Fruit fly (Drosophila melanogaster) whole organism, wandering third instar larva: ENCODE measurements around the gene CG4955.

Source experiments
- Abd-B ChIP-seq: fragments of >200 bp; optimal IDR thresholded peaks from 2 replicates; lab custom pipeline; 2017; ENCODE audit warnings: missing biosample characterization, missing genetic modification characterization
- CG32264 ChIP-seq: fragments of 200-800 bp; sonication (Bioruptor generic); optimal IDR thresholded peaks from 2 replicates; lab custom pipeline; 2016; ENCODE audit warnings: missing biosample characterization, missing genetic modification characterization
- CG9705 ChIP-seq: fragments of 200-800 bp; sonication (Bioruptor generic); optimal IDR thresholded peaks from 2 replicates; lab custom pipeline; 2018; ENCODE audit warnings: missing biosample characterization, mild to moderate bottlenecking, missing genetic modification characterization
- CrebA ChIP-seq: fragments of 200-800 bp; sonication (Bioruptor generic); optimal IDR thresholded peaks from 2 replicates; lab custom pipeline; 2016; ENCODE audit warnings: missing biosample characterization, mild to moderate bottlenecking, missing genetic modification characterization, borderline replicate concordance
- Dfd ChIP-seq: fragments of >200 bp; optimal IDR thresholded peaks from 2 replicates; lab custom pipeline; 2017; ENCODE audit warnings: missing biosample characterization, missing genetic modification characterization
- Dif ChIP-seq: fragments of 200-275, 200-300 bp; sonication (Bioruptor generic); optimal IDR thresholded peaks from 2 replicates; lab custom pipeline; 2018; ENCODE audit warnings: missing biosample characterization, missing genetic modification characterization; ENCODE audit not compliant: partially characterized antibody
- GATAd ChIP-seq: sonication (Bioruptor generic); optimal IDR thresholded peaks from 2 replicates; lab custom pipeline; 2016; ENCODE audit warnings: missing biosample characterization, missing genetic modification characterization
- HLH106 ChIP-seq: fragments of 200-800 bp; optimal IDR thresholded peaks from 3 replicates; lab custom pipeline; 2019; ENCODE audit warnings: missing biosample characterization, mild to moderate bottlenecking, missing genetic modification characterization, moderate library complexity
- Hnf4 ChIP-seq: fragments of 200-800 bp; sonication (Bioruptor generic); optimal IDR thresholded peaks from 2 replicates; lab custom pipeline; 2016; ENCODE audit warnings: missing biosample characterization, mild to moderate bottlenecking, missing genetic modification characterization
- Hr78 ChIP-seq: fragments of >200 bp; optimal IDR thresholded peaks from 2 replicates; lab custom pipeline; 2017; ENCODE audit warnings: missing biosample characterization, missing genetic modification characterization
- Hr83 ChIP-seq: fragments of 200-300 bp; sonication (Bioruptor generic); optimal IDR thresholded peaks from 2 replicates; lab custom pipeline; 2016; ENCODE audit warnings: missing biosample characterization, mild to moderate bottlenecking, missing genetic modification characterization, moderate library complexity; ENCODE audit not compliant: poor library complexity, severe bottlenecking
- Jra ChIP-seq: sonication (Bioruptor generic); optimal IDR thresholded peaks from 2 replicates; lab custom pipeline; 2016; ENCODE audit warnings: missing biosample characterization, missing genetic modification characterization
- Mio ChIP-seq: sonication (Bioruptor generic); optimal IDR thresholded peaks from 2 replicates; lab custom pipeline; 2016; ENCODE audit warnings: missing biosample characterization, missing genetic modification characterization
- Myc ChIP-seq: fragments of >200 bp; optimal IDR thresholded peaks from 2 replicates; lab custom pipeline; 2017
- N ChIP-seq: fragments of >200 bp; optimal IDR thresholded peaks from 2 replicates; lab custom pipeline; 2018; ENCODE audit warnings: missing biosample characterization, missing external identifiers, missing genetic modification characterization
- OdsH ChIP-seq: fragments of 200-800 bp; sonication (Bioruptor generic); optimal IDR thresholded peaks from 2 replicates; lab custom pipeline; 2016; ENCODE audit warnings: missing biosample characterization, mild to moderate bottlenecking, missing genetic modification characterization
- Rel ChIP-seq, 2 experiments: fragments of 200-800 bp; sonication (Bioruptor generic) in 1 of 2; optimal IDR thresholded peaks; 2 replicates in 1 of 2; 3 replicates in 1 of 2; lab custom pipeline; 2016 to 2019; ENCODE audit warnings: mild to moderate bottlenecking in 2 of 2, missing biosample characterization in 2 of 2, missing genetic modification characterization in 2 of 2, moderate library complexity in 1 of 2
- Sp1 ChIP-seq: fragments of 200-800 bp; sonication (Bioruptor generic); optimal IDR thresholded peaks from 3 replicates; lab custom pipeline; 2019; ENCODE audit warnings: missing biosample characterization, mild to moderate bottlenecking, missing genetic modification characterization, moderate library complexity
- Vsx2 ChIP-seq: fragments of 200-300, 225-300 bp; sonication (Bioruptor generic); optimal IDR thresholded peaks from 2 replicates; lab custom pipeline; 2018; ENCODE audit warnings: missing biosample characterization, missing genetic modification characterization; ENCODE audit not compliant: partially characterized antibody
- br ChIP-seq: fragments of 200-800 bp; sonication (Bioruptor generic); optimal IDR thresholded peaks from 2 replicates; lab custom pipeline; 2016; ENCODE audit warnings: missing biosample characterization, missing genetic modification characterization
- brk ChIP-seq: fragments of 200-800 bp; sonication (Bioruptor generic); optimal IDR thresholded peaks from 2 replicates; lab custom pipeline; 2016; ENCODE audit warnings: missing biosample characterization, mild to moderate bottlenecking, missing genetic modification characterization
- dl ChIP-seq, 2 experiments: fragments of 175-275, 200-275 bp in 1 of 2; fragments of 200-275 bp in 1 of 2; sonication (Bioruptor generic); optimal IDR thresholded peaks; lab custom pipeline; 2018; ENCODE audit warnings: mild to moderate bottlenecking in 2 of 2, missing biosample characterization in 2 of 2, missing genetic modification characterization in 2 of 2, moderate library complexity in 2 of 2; ENCODE audit not compliant: partially characterized antibody in 2 of 2, insufficient read depth in 1 of 2
- dmrt93B ChIP-seq: fragments of 200-800 bp; sonication (Bioruptor generic); optimal IDR thresholded peaks from 2 replicates; lab custom pipeline; 2018; ENCODE audit warnings: missing biosample characterization, mild to moderate bottlenecking, missing genetic modification characterization
- dsf ChIP-seq: sonication (Bioruptor generic); optimal IDR thresholded peaks from 2 replicates; lab custom pipeline; 2016; ENCODE audit warnings: missing biosample characterization, missing genetic modification characterization, borderline replicate concordance
- ey ChIP-seq: fragments of 200-800 bp; sonication (Bioruptor generic); optimal IDR thresholded peaks from 2 replicates; lab custom pipeline; 2016; ENCODE audit warnings: missing biosample characterization, missing genetic modification characterization
- foxo ChIP-seq, 2 experiments: fragments of 200-800 bp; sonication (Bioruptor generic); optimal IDR thresholded peaks; 2 replicates in 1 of 2; 3 replicates in 1 of 2; lab custom pipeline; 2016 to 2017; ENCODE audit warnings: missing biosample characterization in 2 of 2, missing genetic modification characterization in 2 of 2
- fru ChIP-seq: fragments of 200-800 bp; sonication (Bioruptor generic); optimal IDR thresholded peaks from 3 replicates; lab custom pipeline; 2016; ENCODE audit warnings: missing biosample characterization, mild to moderate bottlenecking, missing genetic modification characterization
- h ChIP-seq: fragments of 200-800 bp; sonication (Bioruptor generic); optimal IDR thresholded peaks from 3 replicates; lab custom pipeline; 2016; ENCODE audit warnings: missing biosample characterization, mild to moderate bottlenecking, missing genetic modification characterization
- jim ChIP-seq: fragments of 175-275, 200-325 bp; sonication (Bioruptor generic); optimal IDR thresholded peaks from 2 replicates; lab custom pipeline; 2016; ENCODE audit warnings: missing biosample characterization, mild to moderate bottlenecking, missing genetic modification characterization
- lola ChIP-seq: fragments of >200 bp; optimal IDR thresholded peaks from 2 replicates; lab custom pipeline; 2017; ENCODE audit warnings: missing biosample characterization, missing genetic modification characterization
- pan ChIP-seq: fragments of >200 bp; optimal IDR thresholded peaks from 2 replicates; lab custom pipeline; 2017
- psq ChIP-seq: fragments of 200-800 bp; sonication (Bioruptor generic); optimal IDR thresholded peaks from 3 replicates; lab custom pipeline; 2017; ENCODE audit warnings: missing biosample characterization, mild to moderate bottlenecking, missing genetic modification characterization, moderate library complexity
- rgr ChIP-seq: fragments of 200-800 bp; sonication (Bioruptor generic); optimal IDR thresholded peaks from 3 replicates; lab custom pipeline; 2016; ENCODE audit warnings: missing biosample characterization, mild to moderate bottlenecking, missing genetic modification characterization
- sage ChIP-seq: fragments of 200-800 bp; sonication (Bioruptor generic); optimal IDR thresholded peaks from 2 replicates; lab custom pipeline; 2016; ENCODE audit warnings: missing biosample characterization, mild to moderate bottlenecking, missing genetic modification characterization
- sv ChIP-seq: fragments of 200-800 bp; sonication (Bioruptor generic); optimal IDR thresholded peaks from 3 replicates; lab custom pipeline; 2016; ENCODE audit warnings: missing biosample characterization, missing genetic modification characterization
- tai ChIP-seq: sonication (Bioruptor generic); optimal IDR thresholded peaks from 2 replicates; lab custom pipeline; 2016; ENCODE audit warnings: missing biosample characterization, missing genetic modification characterization
- usp ChIP-seq: fragments of >200 bp; optimal IDR thresholded peaks from 2 replicates; lab custom pipeline; 2017; ENCODE audit warnings: missing biosample characterization, missing genetic modification characterization
- woc ChIP-seq: sonication (Bioruptor generic); optimal IDR thresholded peaks from 2 replicates; lab custom pipeline; 2016; ENCODE audit warnings: missing biosample characterization, mild to moderate bottlenecking, missing genetic modification characterization

Gene CG4955

DNA sequence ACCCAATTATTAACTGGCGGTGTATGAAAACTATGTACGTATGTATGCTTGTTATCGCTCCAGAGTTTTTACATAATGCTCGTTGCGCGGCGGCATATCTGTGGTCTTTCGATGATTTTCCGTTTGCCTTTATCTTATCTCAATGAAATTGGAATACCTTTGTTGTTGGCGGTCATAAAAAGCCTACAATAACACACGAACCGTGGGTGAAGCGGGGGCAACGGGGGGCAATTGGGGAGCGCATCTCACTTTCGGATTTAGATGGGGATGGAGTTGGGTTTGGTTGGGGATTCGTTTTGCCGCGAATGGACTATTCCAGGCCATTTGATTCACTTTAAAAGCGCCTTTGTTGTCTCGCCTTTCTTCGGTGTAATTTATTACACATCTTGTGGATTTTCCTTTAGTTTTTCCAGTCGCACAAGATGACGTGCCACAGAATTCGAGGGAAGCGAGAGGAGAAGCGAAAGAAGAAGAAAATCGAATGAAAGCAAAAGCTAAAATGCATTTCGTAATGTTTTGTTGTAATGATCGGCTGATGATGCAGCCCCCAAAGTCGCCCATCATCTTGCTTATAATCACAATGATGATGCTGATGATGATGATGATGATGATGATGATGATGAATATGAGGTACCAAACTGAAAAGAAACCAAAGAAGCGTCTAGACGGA lies 41.3 kb downstream of the CG4955 start:
- TF ChIP-seq lola (GFP tag; lab: Kevin White, UChicago) = no peak
- TF ChIP-seq br (GFP tag; lab: Kevin White, UChicago) = no peak
- TF ChIP-seq Dif (GFP tag; lab: Kevin White, UChicago) = no peak
- TF ChIP-seq GATAd (GFP tag; lab: Kevin White, UChicago) = no peak
- no peak for TF ChIP-seq Mio (GFP tag; lab: Kevin White, UChicago)
- no peak for TF ChIP-seq Vsx2 (GFP tag; lab: Kevin White, UChicago)
- no peak for TF ChIP-seq Jra (GFP tag; lab: Kevin White, UChicago)
- no peak for TF ChIP-seq N (GFP tag; lab: Kevin White, UChicago)
- TF ChIP-seq pan (lab: Kevin White, UChicago) = no peak
- TF ChIP-seq rgr (GFP tag; lab: Kevin White, UChicago) = no peak
- no peak for TF ChIP-seq foxo (GFP tag; optimal IDR thresholded peaks at IDR 0.05; lab: Kevin White, UChicago)
- TF ChIP-seq CrebA = no peak
- no peak for TF ChIP-seq Hr83 (GFP tag; lab: Kevin White, UChicago)
- no peak for TF ChIP-seq brk
- TF ChIP-seq dmrt93B (GFP tag; lab: Kevin White, UChicago) = no peak

DNA sequence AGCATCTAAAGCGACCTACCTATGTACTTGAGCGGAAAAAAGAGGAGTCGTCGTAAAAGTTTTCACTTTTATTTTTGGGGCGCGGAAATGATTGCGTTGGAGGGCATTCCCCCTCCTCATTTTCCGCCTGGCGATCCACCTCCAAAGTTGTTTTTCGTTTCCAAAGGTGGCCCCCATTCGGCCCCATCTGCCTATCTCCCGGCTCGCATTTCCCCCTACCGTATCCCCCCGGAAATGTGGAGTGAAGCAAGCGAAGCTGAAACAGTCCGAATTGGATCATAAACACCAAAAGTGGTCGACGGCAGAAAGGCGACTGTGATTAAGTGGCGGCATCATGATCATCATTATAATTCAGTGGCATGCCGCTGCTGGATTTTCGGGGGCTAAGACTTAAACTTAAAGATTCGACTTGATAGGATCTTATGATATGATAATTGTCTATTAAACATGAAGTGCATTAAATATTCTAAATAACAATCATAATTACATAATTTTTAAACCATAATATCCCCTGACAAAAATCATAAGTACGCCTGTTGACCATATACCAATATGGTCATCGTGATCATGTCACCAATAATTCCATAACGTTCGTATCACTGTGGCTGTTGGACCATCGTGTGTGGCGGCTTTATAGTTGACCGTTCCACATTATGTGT lies 42.4 kb downstream of the CG4955 start:
- TF ChIP-seq Abd-B (no peak), Jra (GFP tag; lab: Kevin White, UChicago) (no peak), sage (GFP tag; lab: Kevin White, UChicago) (peak; percentile 11), foxo (GFP tag; optimal IDR thresholded peaks at IDR 0.05; lab: Kevin White, UChicago) (peak in 1 of 2 experiments; percentile 63), dsf (GFP tag; lab: Kevin White, UChicago) (no peak), tai (GFP tag; lab: Kevin White, UChicago) (no peak), Mio (GFP tag; lab: Kevin White, UChicago) (no peak), sv (peak; percentile 46), h (GFP tag; lab: Kevin White, UChicago) (peak; percentile 54), OdsH (peak; percentile 56), fru (GFP tag; lab: Kevin White, UChicago) (peak; percentile 44), woc (GFP tag; lab: Kevin White, UChicago) (no peak), Hnf4 (peak; percentile 14), rgr (GFP tag; lab: Kevin White, UChicago) (peak; percentile 52), Hr83 (GFP tag; lab: Kevin White, UChicago) (no peak), Sp1 (GFP tag; lab: Kevin White, UChicago) (peak; percentile 28), CG32264 (GFP tag; lab: Kevin White, UChicago) (no peak), Hr78 (GFP tag; lab: Kevin White, UChicago) (no peak), Dif (GFP tag; lab: Kevin White, UChicago) (no peak), pan (lab: Kevin White, UChicago) (no peak), CrebA (no peak), GATAd (GFP tag; lab: Kevin White, UChicago) (no peak), HLH106 (tag; lab: Kevin White, UChicago) (peak; percentile 60), dmrt93B (GFP tag; lab: Kevin White, UChicago) (no peak), brk (no peak), Myc (lab: Kevin White, UChicago) (no peak), CG9705 (GFP tag; lab: Kevin White, UChicago) (no peak), dl (GFP tag; optimal IDR thresholded peaks at IDR 0.05; lab: Kevin White, UChicago; ENCODE audit: insufficient read depth in 1 of 2, partially characterized antibody in 2 of 2) (no peak), lola (GFP tag; lab: Kevin White, UChicago) (no peak), Rel (GFP tag; optimal IDR thresholded peaks at IDR 0.05; lab: Kevin White, UChicago) (no peak), Rel (tag; optimal IDR thresholded peaks at IDR 0.05; lab: Kevin White, UChicago) (peak; percentile 36), psq (GFP tag; lab: Kevin White, UChicago) (peak; percentile 47), jim (GFP tag; lab: Kevin White, UChicago) (no peak), br (GFP tag; lab: Kevin White, UChicago) (peak; percentile 48), N (GFP tag; lab: Kevin White, UChicago) (no peak), Vsx2 (GFP tag; lab: Kevin White, UChicago) (no peak), ey (peak; percentile 50), Dfd (no peak), usp (GFP tag; lab: Kevin White, UChicago) (no peak)
